Fruit fly (Drosophila melanogaster) whole organism, embryonic: ENCODE results near the gene drn.

ENCODE experiments used
- ATbp ChIP-seq: fragments of 200-800 bp; sonication (Bioruptor generic); optimal IDR thresholded peaks from 2 replicates; lab custom pipeline; 2017; ENCODE audit warnings: missing biosample characterization, mild to moderate bottlenecking, missing genetic modification characterization, missing genetic modification reagents
- Bdp1 ChIP-seq: fragments of 200-800 bp; sonication (Bioruptor generic); optimal IDR thresholded peaks from 3 replicates; lab custom pipeline; 2016; ENCODE audit warnings: missing biosample characterization, missing genetic modification characterization
- BtbVII ChIP-seq: fragments of 200-800 bp; sonication (Bioruptor generic); optimal IDR thresholded peaks from 3 replicates; lab custom pipeline; 2017; ENCODE audit warnings: missing biosample characterization, mild to moderate bottlenecking, missing genetic modification characterization
- CG10274 ChIP-seq: fragments of 200-800 bp; sonication (Bioruptor generic); optimal IDR thresholded peaks from 3 replicates; lab custom pipeline; 2017; ENCODE audit warnings: missing biosample characterization, mild to moderate bottlenecking, missing genetic modification characterization
- CG10543 ChIP-seq: fragments of 200-800 bp; sonication (Bioruptor generic); optimal IDR thresholded peaks from 3 replicates; lab custom pipeline; 2017; ENCODE audit warnings: missing biosample characterization, mild to moderate bottlenecking, missing genetic modification characterization, moderate library complexity
- CG11504 ChIP-seq: fragments of 200-800 bp; sonication (Bioruptor generic); optimal IDR thresholded peaks from 3 replicates; lab custom pipeline; 2019; ENCODE audit warnings: missing biosample characterization, mild to moderate bottlenecking, missing genetic modification characterization, moderate library complexity
- CG12769 ChIP-seq: fragments of 200-800 bp; sonication (Bioruptor generic); optimal IDR thresholded peaks from 2 replicates; lab custom pipeline; 2019; ENCODE audit warnings: missing biosample characterization, mild to moderate bottlenecking, missing genetic modification characterization, moderate library complexity
- CG13123 ChIP-seq: fragments of 200-800 bp; sonication (Bioruptor generic); optimal IDR thresholded peaks from 2 replicates; lab custom pipeline; 2016; ENCODE audit warnings: missing biosample characterization, missing genetic modification characterization
- CG1529 ChIP-seq: fragments of 200-800 bp; sonication (Bioruptor generic); optimal IDR thresholded peaks from 3 replicates; lab custom pipeline; 2018; ENCODE audit warnings: missing biosample characterization, missing genetic modification characterization
- CG3281 ChIP-seq: fragments of 200-800 bp; sonication (Bioruptor generic); optimal IDR thresholded peaks from 3 replicates; lab custom pipeline; 2017; ENCODE audit warnings: missing biosample characterization, mild to moderate bottlenecking, missing genetic modification characterization
- CG33557 ChIP-seq: fragments of 200-800 bp; sonication (Bioruptor generic); optimal IDR thresholded peaks from 2 replicates; lab custom pipeline; 2019; ENCODE audit warnings: missing biosample characterization, mild to moderate bottlenecking, missing genetic modification characterization, moderate library complexity
- CG34376 ChIP-seq: fragments of 200-800 bp; sonication (Bioruptor generic); optimal IDR thresholded peaks from 2 replicates; lab custom pipeline; 2018; ENCODE audit warnings: missing biosample characterization, mild to moderate bottlenecking, missing genetic modification characterization
- CG3726 ChIP-seq: fragments of 200-800 bp; sonication (Bioruptor generic); IDR thresholded peaks from 3 replicates; pipeline ENCODE4, ENCODE4 v1.3.6; 2022; ENCODE audit warnings: missing biosample characterization, missing genetic modification characterization
- CG42726 ChIP-seq: fragments of 200-800 bp; sonication (Bioruptor generic); IDR thresholded peaks from 2 replicates; pipeline ENCODE4 v1.3.6; 2022; ENCODE audit warnings: missing biosample characterization, missing genetic modification characterization; ENCODE audit not compliant: partially characterized antibody
- CG4730 ChIP-seq: fragments of 200-800 bp; sonication (Bioruptor generic); IDR thresholded peaks from 2 replicates; pipeline ENCODE4 v1.3.6; 2022; ENCODE audit warnings: missing biosample characterization, missing genetic modification characterization
- CG6272 ChIP-seq: fragments of 200-800 bp; sonication (Bioruptor generic); IDR thresholded peaks from 2 replicates; pipeline ENCODE4 v1.3.6; 2022; ENCODE audit warnings: missing biosample characterization, missing genetic modification characterization
- CG8388 ChIP-seq: fragments of 200-800 bp; sonication (Bioruptor generic); optimal IDR thresholded peaks from 2 replicates; lab custom pipeline; 2019; ENCODE audit warnings: missing biosample characterization, mild to moderate bottlenecking, missing genetic modification characterization, moderate library complexity
- Dad ChIP-seq: fragments of 200-800 bp; sonication (Bioruptor generic); optimal IDR thresholded peaks from 3 replicates; lab custom pipeline; 2016; ENCODE audit warnings: missing biosample characterization, missing genetic modification characterization
- Deaf1 ChIP-seq: fragments of 200-800 bp; optimal IDR thresholded peaks from 3 replicates; lab custom pipeline; 2019; ENCODE audit warnings: missing biosample characterization, mild to moderate bottlenecking, missing genetic modification characterization, moderate library complexity
- Dek ChIP-seq: fragments of 200-800 bp; sonication (Bioruptor generic); optimal IDR thresholded peaks from 3 replicates; lab custom pipeline; 2019; ENCODE audit warnings: missing biosample characterization, mild to moderate bottlenecking, missing genetic modification characterization, moderate library complexity
- Doc3 ChIP-seq: fragments of 200-800 bp; sonication (Bioruptor generic); IDR thresholded peaks from 3 replicates; pipeline ENCODE4 v1.3.6; 2022; ENCODE audit warnings: missing biosample characterization, missing genetic modification characterization; ENCODE audit not compliant: partially characterized antibody
- Elba2 ChIP-seq: fragments of 200-800 bp; sonication (Bioruptor generic); optimal IDR thresholded peaks from 3 replicates; lab custom pipeline; 2016; ENCODE audit warnings: missing biosample characterization, missing genetic modification characterization
- HLHmδ ChIP-seq: fragments of 200-800 bp; sonication (Bioruptor generic); optimal IDR thresholded peaks from 2 replicates; lab custom pipeline; 2018; ENCODE audit warnings: missing biosample characterization, mild to moderate bottlenecking, missing genetic modification characterization, moderate library complexity
- Hmr ChIP-seq: fragments of 200-800 bp; sonication (Bioruptor generic); optimal IDR thresholded peaks from 3 replicates; lab custom pipeline; 2017; ENCODE audit warnings: mild to moderate bottlenecking, missing biosample characterization, missing genetic modification reagents, missing genetic modification characterization
- Hr78 ChIP-seq, 2 experiments: fragments of 200-800 bp in 1 of 2; fragments of >200 bp in 1 of 2; sonication (Bioruptor generic) in 1 of 2; optimal IDR thresholded peaks; 2 replicates each; lab custom pipeline; 2017 to 2019; ENCODE audit warnings: missing biosample characterization in 2 of 2, missing genetic modification characterization in 2 of 2, mild to moderate bottlenecking in 1 of 2, moderate library complexity in 1 of 2
- NC2α ChIP-seq: fragments of 200-800 bp; sonication (Bioruptor generic); optimal IDR thresholded peaks from 2 replicates; lab custom pipeline; 2016; ENCODE audit warnings: missing biosample characterization, missing genetic modification characterization
- Pdp1 ChIP-seq, 2 experiments: fragments of 200-800 bp; sonication (Bioruptor generic); optimal IDR thresholded peaks; 3 replicates each; lab custom pipeline; 2016; ENCODE audit warnings: missing biosample characterization in 2 of 2, missing genetic modification characterization in 2 of 2, mild to moderate bottlenecking in 1 of 2, moderate library complexity in 1 of 2
- Ravus ChIP-seq: fragments of 200-800 bp; sonication (Bioruptor generic); IDR thresholded peaks from 2 replicates; pipeline ENCODE4 v1.3.6; 2022; ENCODE audit warnings: missing biosample characterization, missing genetic modification characterization
- Rx ChIP-seq: fragments of 200-800 bp; sonication (Bioruptor generic); IDR thresholded peaks from 2 replicates; pipeline ENCODE4 v1.3.6; 2022; ENCODE audit warnings: missing biosample characterization, missing genetic modification characterization
- YL-1 ChIP-seq: fragments of 200-800 bp; sonication (Bioruptor generic); optimal IDR thresholded peaks from 3 replicates; lab custom pipeline; 2017; ENCODE audit warnings: missing biosample characterization, mild to moderate bottlenecking, missing genetic modification characterization
- abd-A ChIP-seq: fragments of 200-800 bp; sonication (Bioruptor generic); optimal IDR thresholded peaks from 3 replicates; lab custom pipeline; 2019; ENCODE audit warnings: missing biosample characterization, mild to moderate bottlenecking, missing genetic modification characterization, moderate library complexity
- cwo ChIP-seq: fragments of 200-800 bp; sonication (Bioruptor generic); optimal IDR thresholded peaks from 3 replicates; lab custom pipeline; 2017; ENCODE audit warnings: missing biosample characterization, missing genetic modification characterization, mild to moderate bottlenecking, moderate library complexity, missing genetic modification reagents
- dm ChIP-seq: fragments of 200-800 bp; sonication (Bioruptor generic); optimal IDR thresholded peaks from 3 replicates; lab custom pipeline; 2016; ENCODE audit warnings: missing biosample characterization, missing genetic modification characterization
- ems ChIP-seq: fragments of 200-800 bp; sonication (Bioruptor generic); optimal IDR thresholded peaks from 3 replicates; lab custom pipeline; 2016; ENCODE audit warnings: missing biosample characterization, missing genetic modification characterization
- eve ChIP-seq, 2 experiments: fragments of >200 bp; optimal IDR thresholded peaks; 2 replicates each; lab custom pipeline; 2017; ENCODE audit warnings: missing biosample characterization in 2 of 2, missing genetic modification characterization in 2 of 2
- luna ChIP-seq: fragments of 200-800 bp; sonication (Bioruptor generic); optimal IDR thresholded peaks from 2 replicates; lab custom pipeline; 2016; ENCODE audit warnings: missing biosample characterization, missing genetic modification characterization
- mirr ChIP-seq: fragments of 200-800 bp; sonication (Bioruptor generic); optimal IDR thresholded peaks from 3 replicates; lab custom pipeline; 2018; ENCODE audit warnings: missing biosample characterization, mild to moderate bottlenecking, missing genetic modification characterization
- peb ChIP-seq: fragments of 200-800 bp; sonication (Bioruptor generic); IDR thresholded peaks from 2 replicates; pipeline ENCODE4 v1.3.6; 2022; ENCODE audit warnings: missing biosample characterization, missing genetic modification characterization
- row ChIP-seq: fragments of 200-800 bp; sonication (Bioruptor generic); IDR thresholded peaks from 3 replicates; pipeline ENCODE4 v1.3.6; 2022; ENCODE audit warnings: missing biosample characterization, missing genetic modification characterization
- sens ChIP-seq: fragments of 200-800 bp; sonication (Bioruptor generic); peaks from one replicate; lab custom pipeline; 2016; ENCODE audit warnings: missing biosample characterization, missing genetic modification characterization
- sqz ChIP-seq: fragments of 200-800 bp; sonication (Bioruptor generic); optimal IDR thresholded peaks from 3 replicates; lab custom pipeline; 2018; ENCODE audit warnings: missing biosample characterization, mild to moderate bottlenecking, missing genetic modification characterization
- twi ChIP-seq: fragments of 200-800 bp; optimal IDR thresholded peaks from 2 replicates; lab custom pipeline; 2019; ENCODE audit warnings: missing biosample characterization, mild to moderate bottlenecking, missing genetic modification characterization, moderate library complexity
- unc-4 ChIP-seq: fragments of 200-800 bp; sonication (Bioruptor generic); IDR thresholded peaks from 2 replicates; pipeline ENCODE4 v1.3.6; 2022; ENCODE audit warnings: missing biosample characterization, missing genetic modification characterization; ENCODE audit not compliant: partially characterized antibody
- unpg ChIP-seq: fragments of 200-800 bp; sonication (Bioruptor generic); optimal IDR thresholded peaks from 3 replicates; lab custom pipeline; 2018; ENCODE audit warnings: missing biosample characterization, mild to moderate bottlenecking, missing genetic modification characterization, moderate library complexity
- wor ChIP-seq: fragments of 200-800 bp; sonication (Bioruptor generic); IDR thresholded peaks from 2 replicates; pipeline ENCODE4 v1.3.6; 2022; ENCODE audit warnings: missing biosample characterization, missing genetic modification characterization

drn gene

dm6 chr3R:9352595-9353275, 12.7 kb downstream of the drn start (continued):
- TF ChIP-seq mirr (GFP tag; lab: Kevin White, UChicago) (peak; percentile 86), unpg (GFP tag; lab: Kevin White, UChicago) (peak; percentile 8), YL-1 (GFP tag; lab: Kevin White, UChicago) (no peak), Hr78 (GFP tag; optimal IDR thresholded peaks at IDR 0.05; lab: Kevin White, UChicago) (peak in 1 of 2 experiments; percentile 95), sqz (GFP tag; lab: Kevin White, UChicago) (peak; percentile 85), Bdp1 (GFP tag; lab: Kevin White, UChicago) (no peak), CG8388 (GFP tag; lab: Kevin White, UChicago) (no peak), ems (no peak), unc-4 (GFP tag; lab: Robert Waterston, UW) (no peak), eve (GFP tag; optimal IDR thresholded peaks at IDR 0.05; lab: Kevin White, UChicago) (peak in 1 of 2 experiments; percentile 63), CG11504 (tag; lab: Kevin White, UChicago) (peak; percentile 94), CG33557 (peak; percentile 23), CG1529 (GFP tag; lab: Kevin White, UChicago) (peak; percentile 4), CG10543 (peak; percentile 14), CG3726 (GFP tag; lab: Robert Waterston, UW) (no peak), CG4730 (GFP tag; lab: Robert Waterston, UW) (no peak), Dad (GFP tag; lab: Kevin White, UChicago) (no peak), dm (GFP tag; lab: Kevin White, UChicago) (no peak), Hmr (GFP tag; lab: Kevin White, UChicago) (no peak), abd-A (tag; lab: Kevin White, UChicago) (peak; percentile 99), CG6272 (GFP tag; lab: Robert Waterston, UW) (no peak), CG13123 (GFP tag; lab: Kevin White, UChicago) (no peak), CG12769 (peak; percentile 68), Pdp1 (GFP tag; optimal IDR thresholded peaks at IDR 0.05; lab: Kevin White, UChicago) (peak in 1 of 2 experiments; percentile 92), Dek (tag; lab: Kevin White, UChicago) (no peak), row (GFP tag; lab: Robert Waterston, UW) (no peak), Deaf1 (tag; lab: Kevin White, UChicago) (peak; percentile 87), luna (GFP tag; lab: Kevin White, UChicago) (no peak), peb (no peak), wor (GFP tag; lab: Robert Waterston, UW) (no peak), sens (GFP tag; lab: Kevin White, UChicago) (peak; percentile 75), Doc3 (GFP tag; lab: Robert Waterston, UW) (no peak), BtbVII (GFP tag; lab: Kevin White, UChicago) (no peak), CG10274 (GFP tag; lab: Kevin White, UChicago) (no peak), Elba2 (no peak), Rx (GFP tag; lab: Robert Waterston, UW) (no peak), Ravus (no peak), HLHmδ (GFP tag; lab: Kevin White, UChicago) (peak; percentile 20), NC2α (GFP tag; lab: Kevin White, UChicago) (no peak), CG42726 (GFP tag; lab: Robert Waterston, UW) (no peak), cwo (GFP tag; lab: Kevin White, UChicago) (no peak), twi (tag; lab: Kevin White, UChicago) (peak; percentile 72), CG3281 (GFP tag; lab: Kevin White, UChicago) (no peak), CG34376 (GFP tag; lab: Kevin White, UChicago) (peak; percentile 69), ATbp (GFP tag; lab: Kevin White, UChicago) (peak; percentile 40)
- TF ChIP-seq, all 482 proteins: peak for 31
